Fruit fly (Drosophila melanogaster): ENCODE measurements around the gene CG6678.

The CG6678 gene

DNA sequence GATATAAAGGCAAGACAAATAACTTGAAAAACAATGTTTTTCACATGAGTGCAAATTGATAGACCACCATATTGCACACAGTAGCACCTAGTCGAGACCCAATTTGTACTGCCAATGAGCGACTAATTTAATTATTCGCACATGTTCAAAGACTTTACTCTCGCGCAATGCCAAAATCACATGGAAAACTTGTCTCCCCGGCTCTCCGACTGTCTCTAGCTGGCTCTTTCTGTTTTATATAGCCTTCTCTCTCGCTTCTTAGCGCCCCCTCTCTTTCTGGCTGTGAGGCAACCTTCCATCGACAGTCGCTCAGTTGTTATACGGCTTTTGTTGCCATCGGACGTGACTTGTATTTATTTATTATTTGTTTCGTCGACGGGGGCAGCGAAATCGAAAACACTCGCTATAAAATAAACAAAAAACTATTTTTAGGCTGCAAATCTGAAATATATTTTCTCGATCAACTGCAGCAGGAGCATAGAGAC is 11.8 kb upstream of the CG6678 start, which contains the start of gene CG6656 (continued):
- TF ChIP-seq Dek (tag; optimal IDR thresholded peaks at IDR 0.05) (no peak), unc-4 (GFP tag; IDR thresholded peaks at IDR 0.05; ENCODE audit: partially characterized antibody) (peak; percentile 28; the same call in 1 of the 2 replicates), ash1 (GFP tag; optimal IDR thresholded peaks at IDR 0.05) (no peak), gem (tag; optimal IDR thresholded peaks at IDR 0.05) (no peak), grau (tag; optimal IDR thresholded peaks at IDR 0.05) (no peak), Hsf (GFP tag; optimal IDR thresholded peaks at IDR 0.05) (no peak), CG17361 (GFP tag; IDR thresholded peaks at IDR 0.05) (no peak), az2 (GFP tag; optimal IDR thresholded peaks at IDR 0.05) (no peak), CG7372 (GFP tag; IDR thresholded peaks at IDR 0.05) (no peak), nom (GFP tag; optimal IDR thresholded peaks at IDR 0.05) (peak; percentile 33), CG2875 (GFP tag; optimal IDR thresholded peaks at IDR 0.05) (no peak), shn (GFP tag; optimal IDR thresholded peaks at IDR 0.05) (no peak), Bgb (GFP tag; IDR thresholded peaks at IDR 0.05; ENCODE audit: partially characterized antibody) (peak; percentile 38; the same call in 1 of the 2 replicates), tna (GFP tag; IDR thresholded peaks at IDR 0.05; ENCODE audit: partially characterized antibody) (no peak), Mes4 (GFP tag; optimal IDR thresholded peaks at IDR 0.05) (no peak), B-H2 (GFP tag; optimal IDR thresholded peaks at IDR 0.05) (no peak), CG12155 (GFP tag; optimal IDR thresholded peaks at IDR 0.05) (peak; percentile 25), caup (GFP tag; optimal IDR thresholded peaks at IDR 0.05; ENCODE audit: severe bottlenecking) (no peak), CoRest (tag; optimal IDR thresholded peaks at IDR 0.05) (peak; percentile 32), Dad (GFP tag; optimal IDR thresholded peaks at IDR 0.05) (no peak), Pdp1 (GFP tag; optimal IDR thresholded peaks at IDR 0.05) (peak in 1 of 2 experiments; percentile 54), CG3726 (GFP tag; IDR thresholded peaks at IDR 0.05) (no peak), CG4820 (GFP tag; optimal IDR thresholded peaks at IDR 0.05) (no peak), CG6854 (GFP tag; optimal IDR thresholded peaks at IDR 0.05) (no peak), lmd (GFP tag; IDR thresholded peaks at IDR 0.05) (no peak), cato (GFP tag; optimal IDR thresholded peaks at IDR 0.05; ENCODE audit: borderline replicate concordance) (no peak), Hr78 (GFP tag; optimal IDR thresholded peaks at IDR 0.05) (no peak), ac (GFP tag; optimal IDR thresholded peaks at IDR 0.05) (no peak), crol (GFP tag; IDR thresholded peaks at IDR 0.05) (0 out of 2 replicates have a peak, but pooled peaks have one; percentile 10), nerfin-2 (GFP tag; IDR thresholded peaks at IDR 0.05; ENCODE audit: partially characterized antibody) (no peak), dmrt11E (tag; optimal IDR thresholded peaks at IDR 0.05) (no peak), Atf-2 (GFP tag; optimal IDR thresholded peaks at IDR 0.05) (no peak), CG11085 (GFP tag; IDR thresholded peaks at IDR 0.05) (no peak), CG1602 (GFP tag; optimal IDR thresholded peaks at IDR 0.05) (no peak), CG18764 (GFP tag; optimal IDR thresholded peaks at IDR 0.05) (no peak), CG32532 (GFP tag; IDR thresholded peaks at IDR 0.05) (peak; percentile 57; the same call in 1 of the 2 replicates), dysf (GFP tag; IDR thresholded peaks at IDR 0.05) (no peak), CG7963 (GFP tag; IDR thresholded peaks at IDR 0.05; ENCODE audit: partially characterized antibody) (no peak), sc (optimal IDR thresholded peaks at IDR 0.05) (no peak), sc (GFP tag; optimal IDR thresholded peaks at IDR 0.05) (no peak), CG30020 (tag; optimal IDR thresholded peaks at IDR 0.05) (no peak), crp (GFP tag; optimal IDR thresholded peaks at IDR 0.05) (no peak), seq (GFP tag; IDR thresholded peaks at IDR 0.05) (no peak), CG9437 (GFP tag; optimal IDR thresholded peaks at IDR 0.05) (no peak), sisA (GFP tag; IDR thresholded peaks at IDR 0.05) (no peak), Rx (GFP tag; IDR thresholded peaks at IDR 0.05) (no peak), kay (GFP tag; optimal IDR thresholded peaks at IDR 0.05) (no peak), CG32767 (GFP tag; IDR thresholded peaks at IDR 0.05) (no peak), trh (GFP tag; optimal IDR thresholded peaks at IDR 0.05) (no peak), peb (GFP tag; IDR thresholded peaks at IDR 0.05) (no peak), hth (optimal IDR thresholded peaks at IDR 0.05) (no peak)
